Fruit fly (Drosophila melanogaster): Measurements from ENCODE around the gene CG15741.

CG15741 gene

dm6 chrX:11817183-11817972 lies 20.4 kb downstream of the CG15741 start:
- TF ChIP-seq noc (tag; optimal IDR thresholded peaks at IDR 0.05): no peak

DNA sequence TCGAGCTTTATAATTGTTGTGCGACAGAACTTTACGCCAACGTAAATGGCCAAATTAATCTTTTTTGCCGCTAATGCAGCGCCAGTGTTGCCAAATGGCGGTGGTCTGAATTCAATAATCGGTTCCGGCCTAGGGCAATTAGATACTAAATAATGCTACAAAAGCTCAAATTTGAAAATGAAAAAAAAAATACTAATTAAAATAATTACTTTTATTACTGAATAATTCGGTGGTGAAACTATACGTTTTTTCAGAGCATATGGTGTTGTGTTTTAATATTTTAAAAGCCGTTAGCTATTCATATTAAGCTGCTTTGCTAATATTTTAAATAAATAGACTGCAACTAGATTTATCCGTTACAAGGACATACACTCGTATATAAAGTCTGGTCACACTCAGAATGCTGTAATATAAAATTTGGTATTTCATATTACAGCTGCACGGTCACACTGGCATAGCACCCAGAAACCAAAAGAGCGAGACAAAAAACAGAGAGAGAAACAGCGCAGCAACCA lies 21.3 kb downstream of the CG15741 start, which contains the start of the genes CG1578 and rudhira:
CG1578 (minus strand) TSS at position 118 of the 515 bp plus-strand sequence.
rudhira (plus strand) TSS at position 465 of the 515 bp plus-strand sequence.
- TF ChIP-seq noc (tag; optimal IDR thresholded peaks at IDR 0.05): no peak

- TF ChIP-seq noc (tag; optimal IDR thresholded peaks at IDR 0.05): no peak
These were observed 22.2 kb downstream of the CG15741 start for dm6 chrX:11815356-11816270.

DNA sequence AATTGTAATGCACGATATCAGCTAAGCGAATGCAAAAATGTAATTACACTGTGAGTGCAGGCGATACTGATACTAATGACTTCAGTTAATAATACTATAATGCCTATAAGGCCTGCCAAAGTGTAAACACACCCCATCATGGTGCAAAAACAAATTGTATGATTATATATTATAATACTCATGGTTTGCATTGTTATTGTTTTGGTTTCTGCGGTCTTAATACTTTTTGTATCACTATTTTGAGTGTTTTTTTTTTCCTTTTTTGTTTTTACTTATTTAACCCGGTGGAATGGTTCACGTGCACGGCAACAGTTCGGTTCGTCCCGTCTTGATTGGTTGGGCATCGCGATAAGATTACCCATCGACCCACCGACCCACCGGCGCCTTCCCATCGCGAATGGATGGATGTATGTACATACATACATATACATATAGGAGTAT lies 24.1 kb downstream of the CG15741 start:
- TF ChIP-seq noc (tag; optimal IDR thresholded peaks at IDR 0.05): no peak

dm6 chrX:11812828-11813227 lies 25.0 kb downstream of the CG15741 start:
- TF ChIP-seq noc (tag; optimal IDR thresholded peaks at IDR 0.05): no peak

DNA sequence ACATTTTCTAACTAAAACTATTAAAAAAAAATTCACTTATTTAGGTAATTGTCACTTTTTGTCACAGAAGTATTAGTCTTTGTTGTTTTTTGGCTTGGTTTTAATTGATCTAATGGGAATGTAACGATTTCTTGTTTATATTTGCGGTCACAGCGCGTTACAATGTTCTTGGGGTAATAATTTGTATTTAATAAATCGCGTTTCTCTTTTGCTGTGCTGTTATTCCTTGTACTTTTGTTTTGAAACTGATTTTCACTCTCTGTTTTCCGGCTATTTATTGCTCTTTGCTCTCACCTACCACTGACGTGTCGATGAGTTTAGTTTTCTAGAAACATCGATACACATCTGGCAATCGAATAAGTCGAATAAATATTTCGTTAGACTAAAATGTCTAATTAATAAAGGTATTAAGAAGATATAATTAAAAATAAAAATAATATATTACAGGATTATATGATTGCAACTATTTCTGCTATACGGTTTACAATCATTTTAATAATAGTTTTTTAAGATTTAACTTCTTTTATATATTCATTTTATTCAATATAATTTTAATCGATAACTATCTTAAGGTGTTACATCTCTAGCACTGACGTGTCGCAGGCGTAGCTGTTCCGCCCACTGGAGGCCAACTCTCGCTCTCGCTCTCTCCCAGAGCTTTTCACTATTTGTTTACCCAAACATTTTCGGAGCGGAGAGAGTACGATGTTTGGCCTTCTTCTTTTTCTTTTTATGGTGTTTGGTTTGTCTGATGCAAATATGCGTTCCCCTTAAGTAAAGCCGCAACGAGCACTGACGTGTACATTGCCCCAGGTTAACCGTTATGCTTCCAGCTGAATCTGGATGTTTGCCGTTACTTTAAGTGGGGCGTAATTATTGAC lies 30.7 kb downstream of the CG15741 start, which contains the start of gene Hsc70-3:
Hsc70-3 (minus strand) TSS at position 251 of the 881 bp plus-strand sequence.
- TF ChIP-seq noc (tag; optimal IDR thresholded peaks at IDR 0.05): peak; percentile 54

DNA sequence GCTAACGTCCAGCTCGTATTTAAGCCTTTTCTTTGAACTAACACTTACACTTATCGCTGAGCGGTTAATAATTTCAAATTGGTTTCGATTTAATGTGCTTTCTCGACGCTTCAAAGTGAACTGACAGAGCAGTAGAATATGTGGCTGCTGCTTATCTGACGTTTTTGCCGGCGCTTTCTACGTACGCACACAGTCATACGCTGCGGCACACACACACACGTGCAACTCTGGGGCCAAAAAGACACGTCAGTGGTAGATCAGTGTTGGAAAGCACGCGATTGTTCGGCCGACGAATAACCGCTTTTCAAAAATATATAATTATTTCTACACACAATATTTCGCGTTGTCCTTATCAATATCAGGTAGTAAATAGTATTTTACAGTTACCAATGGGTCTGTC lies 31.6 kb downstream of the CG15741 start:
- peak; percentile 8 for TF ChIP-seq noc (tag; optimal IDR thresholded peaks at IDR 0.05)

DNA sequence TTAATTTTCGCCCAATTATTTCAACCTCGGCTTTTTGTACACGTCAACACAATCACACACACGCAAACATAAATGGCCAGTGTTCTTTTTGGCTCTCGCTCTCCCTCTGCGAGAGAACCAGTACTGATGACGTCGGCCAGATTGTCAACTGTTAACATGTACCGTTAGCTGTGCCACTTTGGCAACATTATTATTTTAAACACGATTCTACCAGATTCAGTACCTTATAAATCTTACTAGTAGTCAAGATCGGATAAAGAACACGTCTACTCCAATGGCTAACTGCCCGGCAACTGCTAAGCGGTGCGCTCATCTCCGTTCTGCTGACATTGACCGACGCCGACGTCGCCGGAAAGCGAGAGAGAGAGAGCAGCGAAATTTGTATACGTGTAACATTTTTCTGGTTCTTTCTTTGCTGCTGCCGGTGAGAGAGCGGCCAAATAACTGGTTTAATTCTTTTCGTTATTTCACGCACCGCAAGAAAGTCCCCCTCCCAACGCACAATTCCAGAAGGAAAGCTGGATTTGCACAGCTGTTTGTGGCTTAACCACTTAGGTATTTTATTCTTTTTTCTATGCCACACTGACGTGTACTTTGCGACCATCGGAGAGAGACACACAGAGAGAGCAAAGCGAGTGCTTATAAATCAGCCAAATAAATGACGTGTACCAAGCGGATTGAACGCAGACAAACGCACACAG lies 32.6 kb downstream of the CG15741 start:
- TF ChIP-seq noc (tag; optimal IDR thresholded peaks at IDR 0.05): peak; percentile 34

- TF ChIP-seq noc (tag; optimal IDR thresholded peaks at IDR 0.05): no peak
These were observed 37.9 kb downstream of the CG15741 start for dm6 chrX:11799931-11800330.

dm6 chrX:11798522-11798921 lies 39.3 kb downstream of the CG15741 start:
- TF ChIP-seq noc (tag; optimal IDR thresholded peaks at IDR 0.05): no peak

- TF ChIP-seq noc (tag; optimal IDR thresholded peaks at IDR 0.05): no peak
These were observed 40.9 kb downstream of the CG15741 start for dm6 chrX:11796925-11797324.

dm6 chrX:11793434-11793833 lies 44.4 kb downstream of the CG15741 start:
- TF ChIP-seq noc (tag; optimal IDR thresholded peaks at IDR 0.05): no peak

DNA sequence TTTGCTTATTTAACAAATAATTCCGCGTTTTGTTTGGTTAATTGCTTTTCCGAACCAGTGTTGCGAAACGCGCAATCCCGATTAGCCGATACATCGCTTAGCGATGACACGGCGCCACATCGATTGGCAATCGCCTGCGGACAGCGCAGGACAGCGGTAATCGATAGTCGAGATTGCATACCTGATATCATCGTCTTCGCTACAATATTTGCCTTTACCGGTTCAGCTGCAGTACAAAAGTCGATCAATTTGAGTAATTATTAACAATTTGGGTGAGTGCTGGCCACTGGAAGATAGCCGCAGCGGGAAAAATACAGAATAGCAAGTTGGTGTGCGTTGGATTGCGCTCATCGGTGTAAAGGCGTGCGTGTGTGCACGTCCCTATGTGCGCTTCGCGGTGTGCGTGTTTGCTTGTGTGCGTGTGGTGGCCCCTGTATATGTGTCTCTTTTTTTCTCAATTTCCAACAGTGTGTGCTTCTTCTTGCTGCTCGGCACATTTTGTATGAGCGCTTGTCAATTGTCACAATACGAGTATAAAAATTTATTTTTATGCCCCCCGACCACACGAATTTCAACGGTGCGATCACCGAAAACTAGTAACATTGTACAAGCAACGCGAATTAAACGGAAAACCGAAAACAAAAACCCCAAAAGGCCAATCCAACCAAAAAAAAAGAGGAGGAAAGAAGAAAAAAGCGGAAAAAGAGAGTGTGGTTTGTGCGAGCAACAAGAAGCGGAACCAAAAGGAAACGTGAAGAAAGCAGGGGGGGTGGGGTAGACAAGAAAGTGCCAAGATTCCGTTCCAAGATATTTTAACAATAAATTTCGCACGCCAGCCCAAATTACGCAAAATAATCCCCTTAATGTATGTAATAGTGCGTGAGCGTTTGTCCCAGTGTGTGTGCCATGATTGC lies 45.2 kb downstream of the CG15741 start, which contains the start of gene CkIIbeta:
CkIIbeta (plus strand) TSS at position 119 of the 914 bp plus-strand sequence.
- peak; percentile 33 for TF ChIP-seq noc (tag; optimal IDR thresholded peaks at IDR 0.05)
